Fruit fly (Drosophila melanogaster): Measurements from ENCODE around the gene Paf-AHalpha.

The Paf-AHalpha gene

DNA sequence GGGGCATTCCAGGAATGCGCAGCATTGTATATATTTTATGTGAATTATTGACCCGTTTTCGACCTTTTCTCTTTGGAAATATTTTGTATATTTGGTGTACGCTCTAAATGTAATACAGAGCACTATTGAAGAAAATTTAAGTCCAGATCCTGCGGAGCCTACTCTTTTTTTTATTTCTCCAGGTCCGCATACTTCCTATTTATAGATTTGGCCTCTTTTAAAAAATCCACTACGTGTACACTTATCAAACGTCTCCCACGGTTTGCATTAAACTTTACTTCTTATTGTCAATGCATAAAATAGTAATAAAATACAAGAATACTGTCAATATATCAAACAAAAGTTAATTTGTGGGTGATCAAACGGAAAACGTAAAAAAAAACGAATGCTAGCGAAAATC is 1.8 kb downstream of the Paf-AHalpha start, which contains the start of gene Efhc1.1:
Gene Efhc1.1 (minus strand): TSS at position 101 of the 400 bp plus-strand sequence.
- no peak for TF ChIP-seq psq (GFP tag; optimal IDR thresholded peaks at IDR 0.05)
- TF ChIP-seq Vsx2 (GFP tag; optimal IDR thresholded peaks at IDR 0.05; ENCODE audit: partially characterized antibody) = no peak
- no peak for TF ChIP-seq Dif (GFP tag; optimal IDR thresholded peaks at IDR 0.05; ENCODE audit: partially characterized antibody)
- TF ChIP-seq sage (GFP tag; optimal IDR thresholded peaks at IDR 0.05) = no peak
- no peak for TF ChIP-seq GATAd (GFP tag; optimal IDR thresholded peaks at IDR 0.05)
- no peak for TF ChIP-seq CrebA (GFP tag; optimal IDR thresholded peaks at IDR 0.05; ENCODE audit: borderline replicate concordance)
- TF ChIP-seq OdsH (GFP tag; optimal IDR thresholded peaks at IDR 0.05) = no peak
- no peak for TF ChIP-seq Hr83 (GFP tag; optimal IDR thresholded peaks at IDR 0.05; ENCODE audit: poor library complexity, severe bottlenecking)
- TF ChIP-seq fru (GFP tag; optimal IDR thresholded peaks at IDR 0.05) = no peak
- TF ChIP-seq pan (optimal IDR thresholded peaks at IDR 0.05) = no peak

DNA sequence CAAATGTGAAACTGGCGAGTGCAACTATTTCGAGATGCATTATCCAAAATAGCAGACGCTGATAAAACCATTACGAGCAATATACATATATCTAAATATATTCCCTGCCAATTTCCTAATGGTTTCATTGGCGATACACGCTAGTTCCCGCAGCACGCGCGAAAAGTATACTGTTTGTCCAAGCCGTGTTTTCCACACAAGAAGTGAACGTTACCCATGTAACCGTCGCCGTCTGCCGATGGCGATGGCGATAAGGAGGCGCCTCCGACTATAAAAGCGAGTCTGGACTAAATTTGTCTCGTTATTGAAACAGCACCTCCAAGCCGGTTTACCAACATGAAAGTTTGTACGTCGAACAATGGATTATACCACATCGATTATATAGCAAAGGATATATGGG is 6.5 kb downstream of the Paf-AHalpha start, which contains the start of gene CG43673:
Gene CG43673 (plus strand): TSS at position 301 of the 400 bp plus-strand sequence.
- TF ChIP-seq Sp1 (GFP tag; optimal IDR thresholded peaks at IDR 0.05) = no peak
- no peak for TF ChIP-seq CG9705 (GFP tag; optimal IDR thresholded peaks at IDR 0.05)

DNA sequence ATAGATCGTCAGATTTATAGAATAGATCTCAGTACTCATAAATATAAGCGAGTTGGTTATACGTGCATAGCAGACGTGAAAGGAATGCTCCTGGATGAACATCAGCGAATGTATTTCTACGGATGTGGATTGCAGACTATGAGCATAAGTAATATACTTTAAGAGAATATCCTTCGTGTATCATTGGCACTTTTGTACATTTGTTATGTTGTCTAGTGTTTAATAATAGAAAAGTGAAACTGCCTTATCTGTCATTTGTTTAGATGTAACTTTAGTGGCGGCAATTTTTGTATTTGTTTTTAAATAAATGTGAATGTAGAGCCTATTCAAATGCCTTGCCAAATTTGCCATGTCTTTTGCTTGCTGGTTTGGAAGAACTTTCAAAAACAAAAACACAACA is 12.7 kb downstream of the Paf-AHalpha start, which contains the start of gene CG43672:
Gene CG43672 (plus strand): TSS at position 301 of the 400 bp plus-strand sequence.
- TF ChIP-seq Abd-B (GFP tag; optimal IDR thresholded peaks at IDR 0.05) (no peak), foxo (GFP tag; optimal IDR thresholded peaks at IDR 0.05) (no peak), Dif (GFP tag; optimal IDR thresholded peaks at IDR 0.05; ENCODE audit: partially characterized antibody) (no peak), ey (GFP tag; optimal IDR thresholded peaks at IDR 0.05) (no peak), brk (GFP tag; optimal IDR thresholded peaks at IDR 0.05) (no peak), fru (GFP tag; optimal IDR thresholded peaks at IDR 0.05) (no peak), Hnf4 (GFP tag; optimal IDR thresholded peaks at IDR 0.05) (no peak), HLH106 (tag; optimal IDR thresholded peaks at IDR 0.05) (no peak), Sp1 (GFP tag; optimal IDR thresholded peaks at IDR 0.05) (no peak), dmrt93B (GFP tag; optimal IDR thresholded peaks at IDR 0.05) (no peak), CG9705 (GFP tag; optimal IDR thresholded peaks at IDR 0.05) (no peak)

DNA sequence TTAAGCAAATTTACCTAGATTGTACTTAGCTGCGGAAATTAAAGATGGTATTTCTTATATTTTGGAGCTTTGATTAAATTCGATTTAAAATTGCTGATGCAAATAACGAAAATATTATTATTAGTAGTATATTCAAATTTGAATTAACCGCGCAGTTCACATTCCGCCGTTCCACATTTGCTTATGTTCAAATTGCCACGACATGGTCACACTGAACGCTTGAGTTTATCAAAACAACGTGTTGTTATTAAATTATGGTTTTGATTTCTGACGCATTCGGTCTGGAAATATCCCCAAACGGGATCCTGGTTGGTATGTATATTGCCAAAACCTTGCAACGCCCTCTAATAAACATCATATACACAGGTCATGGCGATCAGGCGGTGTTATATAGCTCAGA is 15.9 kb downstream of the Paf-AHalpha start, which contains the start of gene CG33172:
Gene CG33172 (plus strand): TSS at position 208 of the 400 bp plus-strand sequence.
- no peak for TF ChIP-seq dsf (GFP tag; optimal IDR thresholded peaks at IDR 0.05; ENCODE audit: borderline replicate concordance)
- TF ChIP-seq Myc (optimal IDR thresholded peaks at IDR 0.05) = no peak
- TF ChIP-seq tai (GFP tag; optimal IDR thresholded peaks at IDR 0.05) = no peak
- no peak for TF ChIP-seq rgr (GFP tag; optimal IDR thresholded peaks at IDR 0.05)
- TF ChIP-seq Dif (GFP tag; optimal IDR thresholded peaks at IDR 0.05; ENCODE audit: partially characterized antibody) = no peak
- no peak for TF ChIP-seq psq (GFP tag; optimal IDR thresholded peaks at IDR 0.05)
- TF ChIP-seq Sp1 (GFP tag; optimal IDR thresholded peaks at IDR 0.05) = no peak
- TF ChIP-seq CG32264 (GFP tag; optimal IDR thresholded peaks at IDR 0.05) = no peak
- no peak for TF ChIP-seq woc (GFP tag; optimal IDR thresholded peaks at IDR 0.05)
- no peak for TF ChIP-seq Abd-B (GFP tag; optimal IDR thresholded peaks at IDR 0.05)
- TF ChIP-seq Dfd (GFP tag; optimal IDR thresholded peaks at IDR 0.05) = no peak
- no peak for TF ChIP-seq sage (GFP tag; optimal IDR thresholded peaks at IDR 0.05)

DNA sequence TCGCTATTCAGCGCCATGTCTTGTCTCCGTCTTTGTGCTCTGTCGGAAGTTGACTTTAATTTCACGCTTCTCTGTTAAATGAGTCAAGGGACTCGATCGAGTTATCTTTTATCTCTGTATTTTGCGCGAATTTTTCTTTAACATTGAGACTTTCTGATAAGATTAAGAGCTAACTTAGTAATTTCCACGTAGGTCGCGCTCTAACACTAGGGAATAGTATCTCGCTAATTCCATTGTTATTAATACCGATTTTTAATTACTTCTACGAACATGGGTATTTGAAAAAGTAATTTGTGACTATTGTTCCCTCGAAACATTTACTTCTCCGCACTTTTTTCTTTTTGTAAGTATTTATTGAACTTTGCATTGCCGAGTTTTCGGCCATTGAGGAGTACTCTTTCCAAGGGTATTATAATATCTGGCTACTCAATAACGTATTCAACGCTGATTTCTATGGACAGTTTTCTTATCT is 19.0 kb downstream of the Paf-AHalpha start, which contains the start of gene CG8952:
Gene CG8952 (minus strand): TSS at position 51 of the 472 bp plus-strand sequence.
- TF ChIP-seq Sp1 (GFP tag; optimal IDR thresholded peaks at IDR 0.05) = no peak
- TF ChIP-seq CrebA (GFP tag; optimal IDR thresholded peaks at IDR 0.05; ENCODE audit: borderline replicate concordance) = no peak
- no peak for TF ChIP-seq lola (GFP tag; optimal IDR thresholded peaks at IDR 0.05)
- TF ChIP-seq ey (GFP tag; optimal IDR thresholded peaks at IDR 0.05) = no peak
- TF ChIP-seq brk (GFP tag; optimal IDR thresholded peaks at IDR 0.05) = no peak
- TF ChIP-seq Dfd (GFP tag; optimal IDR thresholded peaks at IDR 0.05) = no peak
- TF ChIP-seq Abd-B (GFP tag; optimal IDR thresholded peaks at IDR 0.05) = no peak
- TF ChIP-seq rgr (GFP tag; optimal IDR thresholded peaks at IDR 0.05) = no peak
- no peak for TF ChIP-seq Mio (GFP tag; optimal IDR thresholded peaks at IDR 0.05)
- TF ChIP-seq N (GFP tag; optimal IDR thresholded peaks at IDR 0.05) = no peak
- TF ChIP-seq CG32264 (GFP tag; optimal IDR thresholded peaks at IDR 0.05) = no peak
- TF ChIP-seq h (GFP tag; optimal IDR thresholded peaks at IDR 0.05) = no peak
